Fruit fly (Drosophila melanogaster): ENCODE results near the gene CG33769.

dm6 chr3L:22605637-22606419, 41.9 kb upstream of the CG33769 start, which contains the start of gene ND-B14.5AL:
- TF ChIP-seq brk (GFP tag; optimal IDR thresholded peaks at IDR 0.05) (no peak), dmrt93B (GFP tag; optimal IDR thresholded peaks at IDR 0.05) (no peak), woc (GFP tag; optimal IDR thresholded peaks at IDR 0.05) (no peak), fru (GFP tag; optimal IDR thresholded peaks at IDR 0.05) (no peak), Jra (GFP tag; optimal IDR thresholded peaks at IDR 0.05) (no peak), tai (GFP tag; optimal IDR thresholded peaks at IDR 0.05) (no peak), Myc (optimal IDR thresholded peaks at IDR 0.05) (no peak), CG32264 (GFP tag; optimal IDR thresholded peaks at IDR 0.05) (no peak), GATAd (GFP tag; optimal IDR thresholded peaks at IDR 0.05) (no peak), Dif (GFP tag; optimal IDR thresholded peaks at IDR 0.05; ENCODE audit: partially characterized antibody) (no peak)

Measured in whole organism, wandering third instar larva.